Worm (Caenorhabditis elegans): ENCODE data around the gene csn-5.

DNA sequence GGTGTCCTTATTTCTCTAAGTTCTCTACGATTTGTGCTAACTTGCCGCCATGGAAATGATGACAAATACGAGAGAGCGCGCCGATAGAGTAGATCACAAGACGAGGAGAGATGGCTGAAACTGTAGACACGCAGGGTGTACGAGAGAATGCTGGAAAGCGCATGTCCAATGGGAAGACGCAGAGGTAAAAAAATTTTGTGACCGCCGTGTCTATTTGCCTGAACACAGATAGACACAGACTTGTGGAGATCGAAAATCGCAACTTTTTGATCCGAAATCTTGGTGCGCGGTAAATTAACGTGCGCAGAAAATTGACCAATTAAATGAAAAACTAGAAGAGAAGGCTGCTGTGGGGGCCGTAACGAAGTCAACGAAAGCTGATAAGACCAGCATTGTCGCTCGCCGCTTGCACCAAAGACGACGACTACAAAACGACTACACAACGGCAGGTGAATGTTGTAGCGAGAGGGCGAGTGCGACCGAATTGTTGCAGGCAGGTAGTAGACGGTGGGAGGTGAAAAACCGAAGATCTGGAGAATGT is 7.9 kb downstream of the csn-5 start:
- TF ChIP-seq nhr-11 (tag; optimal IDR thresholded peaks at IDR 0.05) (no peak), R02D3.7 (tag; optimal IDR thresholded peaks at IDR 0.05) (no peak), egl-27 (tag; optimal IDR thresholded peaks at IDR 0.05) (peak; percentile 84), elt-1 (tag; optimal IDR thresholded peaks at IDR 0.05) (no peak), nhr-237 (tag; optimal IDR thresholded peaks at IDR 0.05) (no peak), ztf-11 (tag; optimal IDR thresholded peaks at IDR 0.05) (no peak), nhr-21 (tag; optimal IDR thresholded peaks at IDR 0.05) (peak; percentile 94), ZK546.5 (tag; optimal IDR thresholded peaks at IDR 0.05) (no peak), mab-5 (tag; optimal IDR thresholded peaks at IDR 0.05) (no peak), unc-39 (tag; optimal IDR thresholded peaks at IDR 0.05) (no peak)
